Fruit fly (Drosophila melanogaster) whole organism, embryonic: ENCODE data around the gene CG18765.

Experiments used
- Aef1 ChIP-seq: fragments of 200-800 bp; sonication (Bioruptor generic); IDR thresholded peaks from 3 replicates; pipeline ENCODE4 v1.3.6; 2022; ENCODE audit warnings: missing biosample characterization, missing genetic modification characterization
- Awh ChIP-seq: fragments of 200-800 bp; sonication (Bioruptor generic); IDR thresholded peaks from 2 replicates; pipeline ENCODE4, ENCODE4 v1.3.6; 2022; ENCODE audit warnings: missing biosample characterization, missing genetic modification characterization
- Bdp1 ChIP-seq: fragments of 200-800 bp; sonication (Bioruptor generic); optimal IDR thresholded peaks from 3 replicates; lab custom pipeline; 2016; ENCODE audit warnings: missing biosample characterization, missing genetic modification characterization
- CG10267 ChIP-seq: fragments of 200-800 bp; sonication (Bioruptor generic); optimal IDR thresholded peaks from 2 replicates; lab custom pipeline; 2018; ENCODE audit warnings: missing biosample characterization, mild to moderate bottlenecking, missing genetic modification characterization, moderate library complexity
- CG11398 ChIP-seq: fragments of 200-800 bp; sonication (Bioruptor generic); optimal IDR thresholded peaks from 2 replicates; lab custom pipeline; 2016; ENCODE audit warnings: missing biosample characterization, missing genetic modification characterization
- CG11723 ChIP-seq: fragments of 200-800 bp; sonication (Bioruptor generic); optimal IDR thresholded peaks from 2 replicates; lab custom pipeline; 2017; ENCODE audit warnings: missing biosample characterization, mild to moderate bottlenecking, missing genetic modification characterization
- CG12659 ChIP-seq: fragments of 200-800 bp; sonication (Bioruptor generic); optimal IDR thresholded peaks from 3 replicates; lab custom pipeline; 2017; ENCODE audit warnings: mild to moderate bottlenecking, missing biosample characterization, missing genetic modification reagents, missing genetic modification characterization
- CG13287 ChIP-seq: fragments of 200-800 bp; sonication (Bioruptor generic); IDR thresholded peaks from 2 replicates; pipeline ENCODE4 v1.3.6; 2022; ENCODE audit warnings: missing biosample characterization, missing genetic modification characterization; ENCODE audit not compliant: partially characterized antibody
- CG13296 ChIP-seq: fragments of 200-800 bp; sonication (Bioruptor generic); optimal IDR thresholded peaks from 3 replicates; lab custom pipeline; 2018; ENCODE audit warnings: missing biosample characterization, mild to moderate bottlenecking, missing genetic modification characterization
- CG13775 ChIP-seq: fragments of 200-800 bp; sonication (Bioruptor generic); optimal IDR thresholded peaks from 3 replicates; lab custom pipeline; 2017; ENCODE audit warnings: missing biosample characterization, mild to moderate bottlenecking, missing genetic modification characterization
- CG1647 ChIP-seq: fragments of 200-800 bp; sonication (Bioruptor generic); optimal IDR thresholded peaks from 3 replicates; lab custom pipeline; 2016; ENCODE audit warnings: missing biosample characterization, missing genetic modification characterization
- CG16779 ChIP-seq: fragments of 200-800 bp; sonication (Bioruptor generic); IDR thresholded peaks from 2 replicates; pipeline ENCODE4 v1.3.6; 2022; ENCODE audit warnings: missing biosample characterization, missing genetic modification characterization
- CG17829 ChIP-seq: fragments of 200-800 bp; optimal IDR thresholded peaks from 2 replicates; lab custom pipeline; 2019; ENCODE audit warnings: missing biosample characterization, mild to moderate bottlenecking, missing genetic modification characterization, moderate library complexity
- CG17912 ChIP-seq: fragments of 200-800 bp; sonication (Bioruptor generic); optimal IDR thresholded peaks from 2 replicates; lab custom pipeline; 2018; ENCODE audit warnings: missing biosample characterization, mild to moderate bottlenecking, missing genetic modification characterization
- CG2116 ChIP-seq: fragments of 200-800 bp; sonication (Bioruptor generic); optimal IDR thresholded peaks from 3 replicates; lab custom pipeline; 2018; ENCODE audit warnings: missing biosample characterization, mild to moderate bottlenecking, missing genetic modification characterization
- CG31365 ChIP-seq: fragments of 200-800 bp; sonication (Bioruptor generic); optimal IDR thresholded peaks from 2 replicates; lab custom pipeline; 2018; ENCODE audit warnings: missing biosample characterization, mild to moderate bottlenecking, missing genetic modification characterization
- CG31388 ChIP-seq: fragments of 200-800 bp; sonication (Bioruptor generic); optimal IDR thresholded peaks from 2 replicates; lab custom pipeline; 2016; ENCODE audit warnings: missing biosample characterization, missing genetic modification characterization
- CG32772 ChIP-seq: fragments of 200-800 bp; sonication (Bioruptor generic); IDR thresholded peaks from 2 replicates; pipeline ENCODE4 v1.3.6; 2022; ENCODE audit warnings: missing biosample characterization, missing genetic modification characterization
- CG4730 ChIP-seq: fragments of 200-800 bp; sonication (Bioruptor generic); IDR thresholded peaks from 2 replicates; pipeline ENCODE4 v1.3.6; 2022; ENCODE audit warnings: missing biosample characterization, missing genetic modification characterization
- CG7271 ChIP-seq: fragments of 200-800 bp; sonication (Bioruptor generic); optimal IDR thresholded peaks from 2 replicates; lab custom pipeline; 2018; ENCODE audit warnings: missing biosample characterization, mild to moderate bottlenecking, missing genetic modification characterization, moderate library complexity
- CG8281 ChIP-seq: fragments of 200-800 bp; sonication (Bioruptor generic); optimal IDR thresholded peaks from 2 replicates; lab custom pipeline; 2018; ENCODE audit warnings: missing biosample characterization, mild to moderate bottlenecking, missing genetic modification characterization, moderate library complexity
- CG8944 ChIP-seq: fragments of 200-800 bp; sonication (Bioruptor generic); optimal IDR thresholded peaks from 3 replicates; lab custom pipeline; 2016; ENCODE audit warnings: missing biosample characterization, missing genetic modification characterization
- CG9817 ChIP-seq: fragments of 200-800 bp; sonication (Bioruptor generic); optimal IDR thresholded peaks from 2 replicates; lab custom pipeline; 2018; ENCODE audit warnings: missing biosample characterization, mild to moderate bottlenecking, missing genetic modification characterization, moderate library complexity
- CG9876 ChIP-seq: fragments of 200-800 bp; sonication (Bioruptor generic); optimal IDR thresholded peaks from 2 replicates; lab custom pipeline; 2016; ENCODE audit warnings: missing biosample characterization, missing genetic modification characterization
- D19B ChIP-seq: fragments of 200-800 bp; sonication (Bioruptor generic); optimal IDR thresholded peaks from 2 replicates; lab custom pipeline; 2017; ENCODE audit warnings: missing biosample characterization, mild to moderate bottlenecking, missing genetic modification characterization
- Dfd ChIP-seq, 2 experiments: fragments of >200 bp; optimal IDR thresholded peaks; 2 replicates each; lab custom pipeline; 2017; ENCODE audit warnings: missing biosample characterization in 2 of 2, missing genetic modification characterization in 2 of 2
- HLH3B ChIP-seq: fragments of 200-800 bp; sonication (Bioruptor generic); IDR thresholded peaks from 2 replicates; pipeline ENCODE4 v1.3.6; 2022; ENCODE audit warnings: missing biosample characterization, missing genetic modification characterization
- Mad ChIP-seq: fragments of 200-800 bp; sonication (Bioruptor generic); optimal IDR thresholded peaks from 2 replicates; lab custom pipeline; 2016; ENCODE audit warnings: missing biosample characterization, missing genetic modification characterization
- Meics ChIP-seq: fragments of 200-800 bp; sonication (Bioruptor generic); optimal IDR thresholded peaks from 2 replicates; lab custom pipeline; 2017; ENCODE audit warnings: missing biosample characterization, mild to moderate bottlenecking, missing genetic modification characterization
- Six4 ChIP-seq: fragments of 200-800 bp; sonication (Bioruptor generic); optimal IDR thresholded peaks from 2 replicates; lab custom pipeline; 2016; ENCODE audit warnings: missing biosample characterization, missing genetic modification characterization
- Sry-δ ChIP-seq: fragments of 200-800 bp; sonication (Bioruptor generic); optimal IDR thresholded peaks from 2 replicates; lab custom pipeline; 2016; ENCODE audit warnings: missing biosample characterization, missing genetic modification characterization
- Stat92E ChIP-seq, 3 experiments: fragments of >200 bp in 2 of 3; fragments of 200-800 bp in 1 of 3; sonication (Bioruptor generic) in 1 of 3; optimal IDR thresholded peaks; 2 replicates each; lab custom pipeline; 2017 to 2019; ENCODE audit warnings: missing biosample characterization in 3 of 3, missing genetic modification characterization in 3 of 3, mild to moderate bottlenecking in 1 of 3, moderate library complexity in 1 of 3
- Tbp ChIP-seq: fragments of >200 bp; optimal IDR thresholded peaks from 2 replicates; lab custom pipeline; 2018; ENCODE audit warnings: missing biosample characterization, missing genetic modification characterization
- ac ChIP-seq: fragments of 200-800 bp; sonication (Bioruptor generic); optimal IDR thresholded peaks from 3 replicates; lab custom pipeline; 2017; ENCODE audit warnings: missing biosample characterization, mild to moderate bottlenecking, missing genetic modification characterization
- ash1 ChIP-seq: fragments of 200-800 bp; sonication (Bioruptor generic); optimal IDR thresholded peaks from 2 replicates; lab custom pipeline; 2018; ENCODE audit warnings: missing biosample characterization, mild to moderate bottlenecking, missing genetic modification characterization
- caup ChIP-seq: fragments of 200-800 bp; sonication (Bioruptor generic); optimal IDR thresholded peaks from 3 replicates; lab custom pipeline; 2017; ENCODE audit warnings: missing biosample characterization, mild to moderate bottlenecking, missing genetic modification characterization, moderate library complexity; ENCODE audit not compliant: severe bottlenecking
- en ChIP-seq: fragments of 200-800 bp; sonication (Bioruptor generic); optimal IDR thresholded peaks from 2 replicates; lab custom pipeline; 2016; ENCODE audit warnings: missing biosample characterization, missing genetic modification characterization
- gsb-n ChIP-seq: fragments of 200-800 bp; sonication (Bioruptor generic); optimal IDR thresholded peaks from 3 replicates; lab custom pipeline; 2018; ENCODE audit warnings: missing biosample characterization, mild to moderate bottlenecking, missing genetic modification characterization
- insv ChIP-seq, 2 experiments: fragments of 200-800 bp; sonication (Bioruptor generic); optimal IDR thresholded peaks; 3 replicates each; lab custom pipeline; 2016 to 2018; ENCODE audit warnings: missing biosample characterization in 2 of 2, missing genetic modification characterization in 2 of 2
- jigr1 ChIP-seq: fragments of 200-800 bp; sonication (Bioruptor generic); IDR thresholded peaks from 3 replicates; pipeline ENCODE4 v1.3.6; 2022; ENCODE audit warnings: missing biosample characterization, missing genetic modification characterization
- lilli ChIP-seq: fragments of 200-800 bp; sonication (Bioruptor generic); optimal IDR thresholded peaks from 3 replicates; lab custom pipeline; 2016; ENCODE audit warnings: missing biosample characterization, missing genetic modification characterization
- onecut ChIP-seq: fragments of 200-800 bp; sonication (Bioruptor generic); IDR thresholded peaks from 2 replicates; pipeline ENCODE4 v1.3.6; 2022; ENCODE audit warnings: missing biosample characterization, missing genetic modification characterization
- phol ChIP-seq: fragments of 200-800 bp; sonication (Bioruptor generic); optimal IDR thresholded peaks from 3 replicates; lab custom pipeline; 2018; ENCODE audit warnings: missing biosample characterization, mild to moderate bottlenecking, missing genetic modification characterization, moderate library complexity
- pzg ChIP-seq: fragments of 200-800 bp; sonication (Bioruptor generic); optimal IDR thresholded peaks from 3 replicates; lab custom pipeline; 2018; ENCODE audit warnings: missing biosample characterization, mild to moderate bottlenecking, missing genetic modification characterization, moderate library complexity
- ranshi ChIP-seq: fragments of 200-800 bp; sonication (Bioruptor generic); IDR thresholded peaks from 2 replicates; pipeline ENCODE4 v1.3.6; 2022; ENCODE audit warnings: missing biosample characterization, missing genetic modification characterization
- repo ChIP-seq: fragments of 200-800 bp; sonication (Bioruptor generic); optimal IDR thresholded peaks from 2 replicates; lab custom pipeline; 2016; ENCODE audit warnings: missing biosample characterization, missing genetic modification characterization
- run ChIP-seq: fragments of 200-800 bp; sonication (Bioruptor generic); optimal IDR thresholded peaks from 3 replicates; lab custom pipeline; 2018; ENCODE audit warnings: missing biosample characterization, mild to moderate bottlenecking, missing genetic modification characterization
- tup ChIP-seq: fragments of 200-800 bp; sonication (Bioruptor generic); optimal IDR thresholded peaks from 2 replicates; lab custom pipeline; 2016; ENCODE audit warnings: missing biosample characterization, mild to moderate bottlenecking, missing genetic modification characterization, moderate library complexity
- usp ChIP-seq: fragments of >200 bp; optimal IDR thresholded peaks from 2 replicates; lab custom pipeline; 2017; ENCODE audit warnings: missing biosample characterization, missing genetic modification characterization
- vvl ChIP-seq: fragments of 200-800 bp; sonication (Bioruptor generic); IDR thresholded peaks from 2 replicates; pipeline ENCODE4 v1.3.6; 2022; ENCODE audit warnings: missing biosample characterization, missing genetic modification characterization
- zen2 ChIP-seq: fragments of 200-800 bp; sonication (Bioruptor generic); IDR thresholded peaks from 3 replicates; pipeline ENCODE4 v1.3.6; 2022; ENCODE audit warnings: missing biosample characterization, missing genetic modification characterization; ENCODE audit not compliant: partially characterized antibody

The CG18765 gene

DNA sequence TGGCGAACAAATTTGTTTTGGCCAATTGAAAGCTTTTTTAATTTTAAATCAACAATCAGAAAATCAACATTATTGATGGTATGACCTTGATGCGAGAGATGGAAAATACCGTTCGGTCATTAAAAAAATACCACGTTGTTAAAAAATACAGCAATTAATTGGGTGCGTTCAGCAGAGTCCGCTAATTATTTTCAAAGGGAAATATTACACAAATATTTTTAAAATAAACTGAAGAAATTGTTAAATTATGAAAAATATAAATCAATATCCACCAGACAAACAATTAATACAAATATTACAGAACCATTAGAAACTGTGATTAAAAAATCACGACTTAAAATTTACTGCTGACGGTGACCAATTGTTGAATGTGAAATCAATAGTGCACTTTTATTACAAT, 13.6 kb downstream of the CG18765 start, which contains the start of gene CG18476 (continued):
- TF ChIP-seq CG12659 (GFP tag; lab: Kevin White, UChicago) (peak; percentile 94), tup (GFP tag; lab: Kevin White, UChicago) (peak; percentile 24), Six4 (GFP tag; lab: Kevin White, UChicago) (peak; percentile 85), CG16779 (GFP tag; lab: Robert Waterston, UW) (peak; percentile 87), gsb-n (tag; lab: Kevin White, UChicago) (peak; percentile 89), CG11398 (GFP tag; lab: Kevin White, UChicago) (no peak), vvl (peak; percentile 96), CG8281 (tag; lab: Kevin White, UChicago) (peak; percentile 75), CG8944 (GFP tag; lab: Kevin White, UChicago) (peak; percentile 36), CG9876 (GFP tag; lab: Kevin White, UChicago) (no peak), Stat92E (GFP tag; optimal IDR thresholded peaks at IDR 0.05; lab: Kevin White, UChicago) (peak in 1 of 3 experiments; percentile 50), caup (peak; percentile 89), lilli (GFP tag; lab: Kevin White, UChicago) (peak; percentile 87), Aef1 (GFP tag; lab: Robert Waterston, UW) (peak; percentile 92), CG17912 (GFP tag; lab: Kevin White, UChicago) (peak; percentile 56), ranshi (GFP tag; lab: Robert Waterston, UW) (peak; percentile 95), CG1647 (GFP tag; lab: Kevin White, UChicago) (peak; percentile 37), jigr1 (GFP tag; lab: Robert Waterston, UW) (peak; percentile 75), Meics (GFP tag; lab: Kevin White, UChicago) (peak; percentile 90), zen2 (GFP tag; lab: Robert Waterston, UW) (no peak), CG17829 (tag; lab: Kevin White, UChicago) (peak; percentile 96), insv (GFP tag; optimal IDR thresholded peaks at IDR 0.05; lab: Kevin White, UChicago) (peak in 1 of 2 experiments; percentile 49), CG2116 (GFP tag; lab: Kevin White, UChicago) (peak; percentile 66), CG31388 (GFP tag; lab: Kevin White, UChicago) (peak; percentile 75), pzg (GFP tag; lab: Kevin White, UChicago) (peak; percentile 45), ac (peak; percentile 34), CG7271 (tag; lab: Kevin White, UChicago) (peak; percentile 84), CG13296 (GFP tag; lab: Kevin White, UChicago) (peak; percentile 92), CG10267 (tag; lab: Kevin White, UChicago) (peak; percentile 87), Awh (GFP tag; lab: Robert Waterston, UW) (peak; percentile 94), usp (no peak), Sry-δ (GFP tag; lab: Kevin White, UChicago) (peak; percentile 16), CG11723 (peak; percentile 59), CG9817 (tag; lab: Kevin White, UChicago) (peak; percentile 92), HLH3B (GFP tag; lab: Robert Waterston, UW) (peak; percentile 92), phol (tag; lab: Kevin White, UChicago) (peak; percentile 96), CG13287 (no peak; the same call in 1 of the 2 replicates), Bdp1 (GFP tag; lab: Kevin White, UChicago) (peak; percentile 29), CG32772 (GFP tag; lab: Robert Waterston, UW) (peak; percentile 92), run (tag; lab: Kevin White, UChicago) (peak; percentile 81), Dfd (GFP tag; optimal IDR thresholded peaks at IDR 0.05; lab: Kevin White, UChicago) (no peak), ash1 (GFP tag; lab: Kevin White, UChicago) (no peak), en (GFP tag; lab: Kevin White, UChicago) (peak; percentile 13), Mad (GFP tag; lab: Kevin White, UChicago) (peak; percentile 64), CG13775 (GFP tag; lab: Kevin White, UChicago) (peak; percentile 88), D19B (peak; percentile 75), onecut (GFP tag; lab: Robert Waterston, UW) (peak; percentile 87), Tbp (no peak), CG31365 (tag; lab: Kevin White, UChicago) (peak; percentile 32), CG4730 (GFP tag; lab: Robert Waterston, UW) (peak; percentile 91), repo (GFP tag; lab: Kevin White, UChicago) (peak; percentile 21)
